Fruit fly (Drosophila melanogaster): ENCODE data around the gene CG9259.

The CG9259 gene

DNA sequence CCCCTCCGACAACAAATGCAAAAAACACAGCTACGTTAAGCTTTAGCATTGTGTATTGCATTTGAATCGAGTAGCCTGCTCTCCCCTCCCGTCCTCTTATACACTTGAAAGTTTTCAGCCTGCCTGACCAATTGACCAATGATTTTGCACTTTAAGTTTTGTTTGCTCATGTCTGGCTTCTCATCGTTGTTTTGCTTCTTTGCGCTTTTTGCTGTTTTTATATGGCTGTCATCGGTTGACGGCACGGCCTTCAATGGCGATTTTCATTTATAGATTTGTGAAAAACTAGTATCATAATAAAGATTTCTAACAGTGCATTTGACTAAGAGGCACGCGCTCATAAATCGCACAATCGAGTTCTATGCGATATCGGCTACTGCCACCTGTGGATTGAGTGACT lies 23.3 kb upstream of the CG9259 start:
- TF ChIP-seq Hr78 (GFP tag; optimal IDR thresholded peaks at IDR 0.05) (no peak), psq (GFP tag; optimal IDR thresholded peaks at IDR 0.05) (no peak), sv (GFP tag; optimal IDR thresholded peaks at IDR 0.05) (no peak), Abd-B (GFP tag; optimal IDR thresholded peaks at IDR 0.05) (no peak)

DNA sequence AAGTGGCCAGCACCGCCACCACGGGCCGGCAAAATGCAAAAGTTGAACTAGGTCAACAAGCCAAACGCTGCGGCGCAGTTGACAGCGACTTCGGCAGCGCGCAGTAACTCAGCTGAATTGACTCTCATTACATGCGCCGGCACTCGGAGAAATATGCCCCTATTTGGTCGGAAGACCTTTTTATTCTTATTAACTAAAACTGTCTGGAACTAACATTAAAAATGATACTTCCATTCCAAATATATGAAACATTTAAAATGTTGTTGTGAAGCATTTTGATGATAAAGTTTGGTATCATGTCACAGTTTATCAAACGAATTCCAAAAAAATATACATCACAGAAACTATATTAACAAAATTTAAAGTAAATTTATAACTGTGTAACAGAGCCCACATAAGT lies 22.0 kb upstream of the CG9259 start:
- no peak for TF ChIP-seq sv (GFP tag; optimal IDR thresholded peaks at IDR 0.05)
- TF ChIP-seq fru (GFP tag; optimal IDR thresholded peaks at IDR 0.05) = no peak
- no peak for TF ChIP-seq Jra (GFP tag; optimal IDR thresholded peaks at IDR 0.05)
- TF ChIP-seq Hr83 (GFP tag; optimal IDR thresholded peaks at IDR 0.05; ENCODE audit: poor library complexity, severe bottlenecking) = no peak
- no peak for TF ChIP-seq Vsx2 (GFP tag; optimal IDR thresholded peaks at IDR 0.05; ENCODE audit: partially characterized antibody)
- no peak for TF ChIP-seq CrebA (GFP tag; optimal IDR thresholded peaks at IDR 0.05; ENCODE audit: borderline replicate concordance)
- TF ChIP-seq N (GFP tag; optimal IDR thresholded peaks at IDR 0.05) = no peak
- no peak for TF ChIP-seq usp (GFP tag; optimal IDR thresholded peaks at IDR 0.05)
- TF ChIP-seq psq (GFP tag; optimal IDR thresholded peaks at IDR 0.05) = no peak
- TF ChIP-seq woc (GFP tag; optimal IDR thresholded peaks at IDR 0.05) = no peak
- TF ChIP-seq Myc (optimal IDR thresholded peaks at IDR 0.05) = no peak
- TF ChIP-seq lola (GFP tag; optimal IDR thresholded peaks at IDR 0.05) = no peak
- no peak for TF ChIP-seq Mio (GFP tag; optimal IDR thresholded peaks at IDR 0.05)
- no peak for TF ChIP-seq Hnf4 (GFP tag; optimal IDR thresholded peaks at IDR 0.05)
- no peak for TF ChIP-seq tai (GFP tag; optimal IDR thresholded peaks at IDR 0.05)
- no peak for TF ChIP-seq Abd-B (GFP tag; optimal IDR thresholded peaks at IDR 0.05)
- TF ChIP-seq Dif (GFP tag; optimal IDR thresholded peaks at IDR 0.05; ENCODE audit: partially characterized antibody) = no peak

DNA sequence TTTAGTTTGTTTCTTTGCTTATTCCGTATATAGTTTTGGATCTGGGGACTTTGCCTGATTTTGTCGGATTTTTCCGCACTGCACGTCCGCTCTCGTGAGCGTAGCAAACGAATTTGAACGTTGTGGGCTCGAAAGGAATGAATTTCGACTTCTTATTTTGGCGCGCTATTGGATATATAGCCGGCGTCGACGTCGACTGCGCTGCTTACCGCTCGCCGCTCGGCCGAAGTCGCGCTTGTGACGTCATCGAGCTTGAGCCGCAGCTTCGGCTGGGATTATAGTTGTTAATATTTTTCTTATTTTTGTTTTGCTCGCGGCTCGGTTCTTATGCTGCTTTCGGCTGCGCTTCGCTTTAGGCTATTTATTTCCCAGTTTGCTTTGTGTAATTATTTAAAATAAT lies 19.4 kb upstream of the CG9259 start:
- TF ChIP-seq ey (GFP tag; optimal IDR thresholded peaks at IDR 0.05) (no peak), Myc (optimal IDR thresholded peaks at IDR 0.05) (no peak), Jra (GFP tag; optimal IDR thresholded peaks at IDR 0.05) (no peak), Mio (GFP tag; optimal IDR thresholded peaks at IDR 0.05) (no peak), sv (GFP tag; optimal IDR thresholded peaks at IDR 0.05) (no peak), rgr (GFP tag; optimal IDR thresholded peaks at IDR 0.05) (no peak), woc (GFP tag; optimal IDR thresholded peaks at IDR 0.05) (no peak), CG32264 (GFP tag; optimal IDR thresholded peaks at IDR 0.05) (no peak), CrebA (GFP tag; optimal IDR thresholded peaks at IDR 0.05; ENCODE audit: borderline replicate concordance) (no peak), Rel (GFP tag; optimal IDR thresholded peaks at IDR 0.05) (no peak), Rel (tag; optimal IDR thresholded peaks at IDR 0.05) (no peak), GATAd (GFP tag; optimal IDR thresholded peaks at IDR 0.05) (no peak), fru (GFP tag; optimal IDR thresholded peaks at IDR 0.05) (no peak), foxo (GFP tag; optimal IDR thresholded peaks at IDR 0.05) (no peak), usp (GFP tag; optimal IDR thresholded peaks at IDR 0.05) (no peak), lola (GFP tag; optimal IDR thresholded peaks at IDR 0.05) (no peak), tai (GFP tag; optimal IDR thresholded peaks at IDR 0.05) (no peak), jim (GFP tag; optimal IDR thresholded peaks at IDR 0.05) (no peak)

DNA sequence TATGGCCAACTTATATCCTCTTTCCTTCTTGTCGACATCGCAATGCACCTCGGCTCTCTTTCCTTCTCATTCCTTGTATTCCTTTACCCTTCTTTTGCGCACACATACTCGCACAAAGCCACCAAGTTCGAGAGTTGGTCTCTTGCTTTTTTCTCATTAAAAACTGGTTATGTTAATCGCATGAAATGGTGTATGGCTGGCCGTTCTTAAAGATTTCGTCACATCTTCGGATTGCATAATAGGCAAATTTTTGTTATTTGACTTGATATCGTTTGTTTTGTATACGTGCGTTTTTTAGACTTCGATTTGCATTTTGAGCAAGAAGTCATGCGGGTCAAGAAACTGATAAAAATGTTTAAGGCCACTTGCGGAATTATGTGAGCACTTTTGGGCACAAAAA lies 18.4 kb upstream of the CG9259 start:
- TF ChIP-seq Vsx2 (GFP tag; optimal IDR thresholded peaks at IDR 0.05; ENCODE audit: partially characterized antibody) (peak; percentile 7), OdsH (GFP tag; optimal IDR thresholded peaks at IDR 0.05) (no peak)

DNA sequence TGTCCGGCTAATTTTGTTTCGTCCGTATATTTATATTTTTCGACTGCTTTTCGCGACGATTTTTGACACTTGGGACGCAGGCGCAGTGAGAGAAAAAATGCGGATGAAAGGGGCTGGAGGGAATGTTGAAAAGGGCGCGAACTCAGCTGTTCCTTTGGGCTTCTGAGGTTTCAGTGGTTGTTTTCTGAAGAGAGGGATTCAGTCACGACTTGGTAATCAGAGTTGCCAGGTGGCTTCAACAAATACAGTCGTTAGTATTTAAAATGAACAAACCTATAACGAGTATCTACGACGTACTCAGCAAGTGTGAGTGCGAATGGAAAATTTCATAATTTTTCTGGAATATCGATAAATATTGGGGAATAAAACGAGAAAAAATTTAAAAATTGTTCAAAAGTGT lies 17.7 kb upstream of the CG9259 start, which contains the start of gene CG9265:
TSS of gene CG9265 (minus strand) at position 68 of the 400 bp plus-strand sequence.
- TF ChIP-seq psq (GFP tag; optimal IDR thresholded peaks at IDR 0.05) (no peak), Vsx2 (GFP tag; optimal IDR thresholded peaks at IDR 0.05; ENCODE audit: partially characterized antibody) (no peak), Dfd (GFP tag; optimal IDR thresholded peaks at IDR 0.05) (no peak), woc (GFP tag; optimal IDR thresholded peaks at IDR 0.05) (peak; percentile 9), CG9705 (GFP tag; optimal IDR thresholded peaks at IDR 0.05) (no peak), Myc (optimal IDR thresholded peaks at IDR 0.05) (no peak), rgr (GFP tag; optimal IDR thresholded peaks at IDR 0.05) (peak; percentile 18), Abd-B (GFP tag; optimal IDR thresholded peaks at IDR 0.05) (no peak), Hr83 (GFP tag; optimal IDR thresholded peaks at IDR 0.05; ENCODE audit: poor library complexity, severe bottlenecking) (peak; percentile 23), tai (GFP tag; optimal IDR thresholded peaks at IDR 0.05) (no peak), HLH106 (tag; optimal IDR thresholded peaks at IDR 0.05) (no peak), sv (GFP tag; optimal IDR thresholded peaks at IDR 0.05) (no peak), fru (GFP tag; optimal IDR thresholded peaks at IDR 0.05) (no peak), Hnf4 (GFP tag; optimal IDR thresholded peaks at IDR 0.05) (no peak)

DNA sequence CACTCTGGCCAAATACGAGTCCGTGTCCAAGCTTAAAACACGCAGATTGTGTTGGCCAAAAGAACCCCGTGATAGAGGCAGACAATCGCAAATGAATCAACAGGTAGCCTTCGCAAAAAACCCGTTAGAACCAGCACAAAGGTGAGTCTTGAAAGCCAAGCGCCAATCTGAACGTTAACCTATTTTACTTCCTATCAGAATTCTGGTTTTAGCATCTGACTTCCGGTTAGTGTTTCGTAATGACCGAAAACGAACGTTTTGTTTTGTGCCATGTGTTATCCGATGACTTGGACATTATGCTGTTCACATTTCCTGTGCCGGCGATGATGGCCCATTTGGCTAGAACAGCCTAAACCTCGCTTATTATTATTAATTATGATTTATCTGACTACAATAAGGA lies 16.8 kb upstream of the CG9259 start:
- TF ChIP-seq jim (GFP tag; optimal IDR thresholded peaks at IDR 0.05) (no peak), Dif (GFP tag; optimal IDR thresholded peaks at IDR 0.05; ENCODE audit: partially characterized antibody) (no peak), psq (GFP tag; optimal IDR thresholded peaks at IDR 0.05) (no peak), fru (GFP tag; optimal IDR thresholded peaks at IDR 0.05) (no peak), rgr (GFP tag; optimal IDR thresholded peaks at IDR 0.05) (no peak), dmrt93B (GFP tag; optimal IDR thresholded peaks at IDR 0.05) (no peak), lola (GFP tag; optimal IDR thresholded peaks at IDR 0.05) (no peak), brk (GFP tag; optimal IDR thresholded peaks at IDR 0.05) (no peak), dl (GFP tag; optimal IDR thresholded peaks at IDR 0.05; ENCODE audit: insufficient read depth in 1 of 2, partially characterized antibody in 2 of 2) (no peak), HLH106 (tag; optimal IDR thresholded peaks at IDR 0.05) (no peak)

Measured in whole organism, wandering third instar larva.